Worm (Caenorhabditis elegans) whole organism, L3 larva: ENCODE results near the gene ubc-17.
A peak's percentile ranks its signal among the peaks of the same experiment; 100 is the strongest.

ENCODE experiments used
- R02D3.7 ChIP-seq: fragments of 150-350 bp; optimal IDR thresholded peaks from 2 replicates; lab custom pipeline; 2014; ENCODE audit warnings: missing biosample characterization, missing genetic modification characterization
- ZK546.5 ChIP-seq: sonication (generic microtip); optimal IDR thresholded peaks from 2 replicates; lab custom pipeline; 2017; ENCODE audit warnings: missing biosample characterization, missing genetic modification characterization
- aly-2 ChIP-seq: fragments of 150-350 bp; optimal IDR thresholded peaks from 2 replicates; lab custom pipeline; 2014; ENCODE audit warnings: missing biosample characterization, missing genetic modification characterization
- ama-1 ChIP-seq: fragments of 150-350 bp; optimal IDR thresholded peaks from 2 replicates; lab custom pipeline; 2018
- ceh-16 ChIP-seq: sonication (generic microtip); optimal IDR thresholded peaks from 2 replicates; lab custom pipeline; 2017; ENCODE audit warnings: missing biosample characterization, missing genetic modification characterization
- ceh-9 ChIP-seq: sonication (generic microtip); optimal IDR thresholded peaks from 2 replicates; lab custom pipeline; 2018; ENCODE audit warnings: missing biosample characterization, missing genetic modification characterization
- egl-27 ChIP-seq: sonication (generic microtip); optimal IDR thresholded peaks from 4 replicates; lab custom pipeline; 2017; ENCODE audit warnings: missing biosample characterization, missing genetic modification reagents, missing genetic modification characterization
- egl-5 ChIP-seq: fragments of 150-350 bp; optimal IDR thresholded peaks from 2 replicates; lab custom pipeline; 2017; ENCODE audit warnings: missing biosample characterization, missing genetic modification reagents, missing genetic modification characterization, inconsistent platforms
- elt-1 ChIP-seq: fragments of 150-350 bp; optimal IDR thresholded peaks from 2 replicates; lab custom pipeline; 2014; ENCODE audit warnings: missing biosample characterization, missing genetic modification characterization
- elt-2 ChIP-seq: sonication (generic microtip); optimal IDR thresholded peaks from 2 replicates; lab custom pipeline; 2016; ENCODE audit warnings: missing genetic modification reagents, mild to moderate bottlenecking, missing genetic modification characterization, missing compliant biosample characterization
- elt-3 ChIP-seq, 3 experiments: fragments of 150-350 bp in 1 of 3; sonication (generic microtip) in 2 of 3; optimal IDR thresholded peaks; 2 replicates in 2 of 3; 4 replicates in 1 of 3; lab custom pipeline; 2014 to 2017; ENCODE audit warnings: missing biosample characterization in 3 of 3, missing genetic modification characterization in 3 of 3
- fkh-10 ChIP-seq: sonication (generic microtip); optimal IDR thresholded peaks from 2 replicates; lab custom pipeline; 2017; ENCODE audit warnings: missing biosample characterization, missing genetic modification reagents, missing genetic modification characterization
- fkh-2 ChIP-seq: fragments of 150-350 bp; optimal IDR thresholded peaks from 2 replicates; lab custom pipeline; 2014; ENCODE audit warnings: missing biosample characterization, missing genetic modification reagents, missing genetic modification characterization
- fos-1 ChIP-seq: fragments of 150-350 bp; optimal IDR thresholded peaks from 2 replicates; lab custom pipeline; 2014; ENCODE audit warnings: missing biosample characterization, missing genetic modification characterization
- jun-1 ChIP-seq: fragments of 150-350 bp; optimal IDR thresholded peaks from 2 replicates; lab custom pipeline; 2014; ENCODE audit warnings: missing biosample characterization, missing genetic modification reagents, missing genetic modification characterization
- lin-15B ChIP-seq: fragments of 150-350 bp; optimal IDR thresholded peaks from 2 replicates; lab custom pipeline; 2014; ENCODE audit warnings: missing biosample characterization, missing genetic modification characterization
- lsy-12 ChIP-seq: sonication (generic microtip); optimal IDR thresholded peaks from 2 replicates; lab custom pipeline; 2016; ENCODE audit warnings: mild to moderate bottlenecking, missing genetic modification characterization, missing compliant biosample characterization
- nfya-1 ChIP-seq: sonication (generic microtip); optimal IDR thresholded peaks from 2 replicates; lab custom pipeline; 2017; ENCODE audit warnings: missing genetic modification characterization, mild to moderate bottlenecking, missing compliant biosample characterization, antibody characterized with exemption, moderate library complexity; ENCODE audit not compliant: insufficient read depth
- nhr-11 ChIP-seq: fragments of 150-350 bp; optimal IDR thresholded peaks from 2 replicates; lab custom pipeline; 2014; ENCODE audit warnings: missing biosample characterization, missing genetic modification characterization
- nhr-12 ChIP-seq: fragments of 150-350 bp; optimal IDR thresholded peaks from 2 replicates; lab custom pipeline; 2014; ENCODE audit warnings: missing biosample characterization, missing genetic modification characterization
- nhr-23 ChIP-seq: fragments of 150-350 bp; optimal IDR thresholded peaks from 2 replicates; lab custom pipeline; 2014; ENCODE audit warnings: missing biosample characterization, missing genetic modification reagents, missing genetic modification characterization
- nhr-237 ChIP-seq: fragments of 150-350 bp; optimal IDR thresholded peaks from 2 replicates; lab custom pipeline; 2014; ENCODE audit warnings: missing biosample characterization, missing genetic modification characterization
- nhr-25 ChIP-seq: sonication (generic microtip); optimal IDR thresholded peaks from 2 replicates; lab custom pipeline; 2017; ENCODE audit warnings: missing biosample characterization, missing genetic modification characterization
- nhr-43 ChIP-seq: sonication (generic microtip); optimal IDR thresholded peaks from 2 replicates; lab custom pipeline; 2016; ENCODE audit warnings: mild to moderate bottlenecking, missing genetic modification characterization, missing compliant biosample characterization; ENCODE audit not compliant: poor library complexity, severe bottlenecking
- nhr-67 ChIP-seq: fragments of 150-350 bp; optimal IDR thresholded peaks from 2 replicates; lab custom pipeline; 2014; ENCODE audit warnings: missing biosample characterization, missing genetic modification characterization
- nhr-76 ChIP-seq: fragments of 150-350 bp; sonication (generic microtip); optimal IDR thresholded peaks from 5 replicates; lab custom pipeline; 2014; ENCODE audit warnings: missing biosample characterization, missing genetic modification characterization
- nhr-77 ChIP-seq: fragments of 150-350 bp; optimal IDR thresholded peaks from 2 replicates; lab custom pipeline; 2014; ENCODE audit warnings: missing biosample characterization, missing genetic modification characterization
- pqm-1 ChIP-seq: fragments of 150-350 bp; optimal IDR thresholded peaks from 2 replicates; lab custom pipeline; 2017; ENCODE audit warnings: missing biosample characterization, missing genetic modification characterization, inconsistent platforms
- sea-2 ChIP-seq: fragments of 150-350 bp; sonication (generic microtip); optimal IDR thresholded peaks from 4 replicates; lab custom pipeline; 2014; ENCODE audit warnings: missing biosample characterization, missing genetic modification reagents, missing genetic modification characterization
- skn-1 ChIP-seq: fragments of 150-350 bp; optimal IDR thresholded peaks from 2 replicates; lab custom pipeline; 2014; ENCODE audit warnings: missing biosample characterization, missing genetic modification characterization
- snpc-4 ChIP-seq: fragments of 150-350 bp; optimal IDR thresholded peaks from 2 replicates; lab custom pipeline; 2014; ENCODE audit warnings: missing biosample characterization, missing genetic modification characterization
- unc-39 ChIP-seq: sonication (generic microtip); optimal IDR thresholded peaks from 4 replicates; lab custom pipeline; 2017; ENCODE audit warnings: missing biosample characterization, missing genetic modification characterization
- unc-62 ChIP-seq: fragments of 150-350 bp; sonication (generic microtip); optimal IDR thresholded peaks from 4 replicates; lab custom pipeline; 2014; ENCODE audit warnings: missing biosample characterization, missing genetic modification reagents, missing genetic modification characterization
- zag-1 ChIP-seq: fragments of 150-350 bp; optimal IDR thresholded peaks from 2 replicates; lab custom pipeline; 2014; ENCODE audit warnings: missing biosample characterization, missing genetic modification characterization
- ztf-11 ChIP-seq: fragments of 150-350 bp; optimal IDR thresholded peaks from 2 replicates; lab custom pipeline; 2014; ENCODE audit warnings: missing biosample characterization, missing genetic modification characterization
- ztf-4 ChIP-seq: fragments of 150-350 bp; optimal IDR thresholded peaks from 2 replicates; lab custom pipeline; 2014; ENCODE audit warnings: missing biosample characterization, missing genetic modification characterization

ubc-17 gene

DNA sequence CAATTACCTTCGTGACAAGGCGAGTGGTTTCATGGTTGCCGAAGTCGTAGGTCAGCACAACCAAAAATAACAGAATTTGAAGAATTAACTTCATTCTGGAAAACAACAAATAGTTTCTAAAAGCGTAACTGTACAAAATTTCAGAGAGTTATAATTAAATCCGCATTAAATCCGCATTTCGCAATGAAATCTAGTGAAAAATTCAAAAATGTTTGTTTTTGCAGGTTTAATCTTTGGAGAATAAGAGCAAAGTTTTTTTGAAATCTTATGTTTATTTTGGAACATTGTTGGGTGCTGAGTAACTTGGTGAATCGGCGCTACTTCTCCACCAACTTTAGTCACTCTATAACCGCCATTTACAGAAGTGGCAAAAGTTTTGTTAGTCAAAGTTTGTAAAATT lies 35.5 kb downstream of the ubc-17 start, which contains the start of gene C36B7.4:
Gene C36B7.4 (minus strand): TSS at position 101 of the 400 bp plus-strand sequence.
- TF ChIP-seq nhr-67 (no peak), egl-27 (tag; lab: Kevin White, UChicago) (no peak), lsy-12 (tag; lab: Kevin White, UChicago) (no peak), nhr-11 (tag; lab: Kevin White, UChicago) (no peak), nhr-43 (no peak), nhr-77 (tag; lab: Kevin White, UChicago) (no peak), nhr-237 (no peak), unc-62 (GFP tag; lab: Kevin White, UChicago) (no peak), skn-1 (tag; lab: Kevin White, UChicago) (no peak), aly-2 (tag; lab: Kevin White, UChicago) (no peak), fkh-10 (GFP tag; lab: Kevin White, UChicago) (no peak), ZK546.5 (tag; lab: Kevin White, UChicago) (no peak), nhr-12 (tag; lab: Kevin White, UChicago) (no peak), nhr-23 (tag; lab: Kevin White, UChicago) (no peak), snpc-4 (tag; lab: Kevin White, UChicago) (no peak), pqm-1 (tag; lab: Kevin White, UChicago) (no peak), jun-1 (no peak), egl-5 (no peak), fkh-2 (tag; lab: Kevin White, UChicago) (no peak), ama-1 (no peak)

- TF ChIP-seq lsy-12 (tag; lab: Kevin White, UChicago) = no peak
- TF ChIP-seq ceh-9 (tag; lab: Kevin White, UChicago) = no peak
- no peak for TF ChIP-seq fkh-2 (tag; lab: Kevin White, UChicago)
- TF ChIP-seq, all 47 proteins: peak for 0
Observed at ce11 chrX:7096349-7096748, 46.0 kb downstream of the ubc-17 start, which contains the start of gene C36B7.5. C36B7.5 (minus strand) TSS chrX:7096449.

DNA sequence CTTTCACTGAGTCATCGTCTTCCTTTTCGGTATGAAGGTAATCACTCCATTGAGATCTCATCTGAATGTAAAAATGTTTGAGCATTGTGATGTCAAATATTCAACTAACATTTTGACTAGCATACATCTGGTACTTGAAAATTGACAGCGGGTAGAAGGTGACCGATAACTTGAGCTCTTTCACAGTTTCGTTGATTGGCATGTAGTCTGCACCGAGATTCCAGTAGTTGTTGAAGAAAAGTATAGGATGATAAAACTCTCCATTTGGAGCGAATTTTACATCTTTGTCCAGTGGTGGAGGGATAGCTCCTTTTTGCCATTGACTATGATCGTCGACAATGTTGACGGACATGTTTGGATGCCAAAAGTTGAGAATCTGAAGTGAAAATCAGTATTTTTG lies 48.7 kb downstream of the ubc-17 start:
- TF ChIP-seq sea-2 (GFP tag; lab: Kevin White, UChicago) (no peak), pqm-1 (tag; lab: Kevin White, UChicago) (no peak), zag-1 (tag; lab: Kevin White, UChicago) (no peak)
- TF ChIP-seq, all 47 proteins: peak for 0

DNA sequence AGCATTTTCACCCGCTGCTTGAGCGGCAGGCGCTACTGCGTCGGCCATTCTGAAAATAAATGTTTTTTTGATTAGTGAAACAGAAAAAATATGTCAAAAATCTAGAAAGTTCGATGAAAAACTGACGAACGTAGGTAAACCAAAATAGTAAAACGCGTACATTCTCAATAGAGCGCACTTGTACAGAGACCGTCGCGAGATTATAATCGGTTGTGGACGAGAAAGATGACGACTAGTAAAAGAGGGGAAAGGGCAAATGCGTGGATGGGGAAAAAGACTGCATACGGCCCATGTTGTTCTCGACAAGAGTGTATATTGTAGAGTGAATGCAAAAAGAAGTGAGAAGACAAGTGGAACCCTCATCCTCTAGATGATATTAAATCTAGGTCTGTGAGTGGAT lies 49.9 kb downstream of the ubc-17 start, which contains the start of gene C36B7.6:
Gene C36B7.6 (minus strand): TSS at position 49 of the 400 bp plus-strand sequence.
- no peak for TF ChIP-seq fos-1 (tag; lab: Kevin White, UChicago)
- no peak for TF ChIP-seq nhr-43
- TF ChIP-seq elt-1 (tag; lab: Kevin White, UChicago) = no peak
- TF ChIP-seq aly-2 (tag; lab: Kevin White, UChicago) = no peak
- TF ChIP-seq unc-39 = no peak
- no peak for TF ChIP-seq ZK546.5 (tag; lab: Kevin White, UChicago)
- peak; percentile 52 for TF ChIP-seq nhr-25 (tag; lab: Kevin White, UChicago)
- peak; percentile 49 for TF ChIP-seq lin-15B
- peak; percentile 36 for TF ChIP-seq nhr-23 (tag; lab: Kevin White, UChicago)
- TF ChIP-seq ceh-16 (tag; lab: Kevin White, UChicago) = no peak
- TF ChIP-seq elt-2 (tag; lab: Kevin White, UChicago) = peak; percentile 36
- peak; percentile 30 for TF ChIP-seq pqm-1 (tag; lab: Kevin White, UChicago)
- TF ChIP-seq R02D3.7 (tag; lab: Kevin White, UChicago) = no peak
- no peak for TF ChIP-seq nhr-76 (tag; lab: Kevin White, UChicago)
- no peak for TF ChIP-seq lsy-12 (tag; lab: Kevin White, UChicago)
- TF ChIP-seq ama-1 = no peak
- TF ChIP-seq nhr-237 = no peak
- TF ChIP-seq nhr-11 (tag; lab: Kevin White, UChicago) = no peak
- TF ChIP-seq nfya-1 (tag; lab: Kevin White, UChicago) = no peak
- no peak for TF ChIP-seq jun-1
- no peak for TF ChIP-seq unc-62 (GFP tag; lab: Kevin White, UChicago)
- TF ChIP-seq ztf-4 (tag; lab: Kevin White, UChicago) = no peak
- TF ChIP-seq ztf-11 (tag; lab: Kevin White, UChicago) = no peak
- TF ChIP-seq snpc-4 (tag; lab: Kevin White, UChicago) = peak; percentile 17
- TF ChIP-seq fkh-2 (tag; lab: Kevin White, UChicago) = no peak
- TF ChIP-seq elt-3 (tag; optimal IDR thresholded peaks at IDR 0.05; lab: Kevin White, UChicago) = no peak
- TF ChIP-seq fkh-10 (GFP tag; lab: Kevin White, UChicago) = no peak
